Worm (Caenorhabditis elegans): ENCODE measurements around the gene ubc-23.

ce11 chrX:8843988-8844387 is at the start of gene ubc-23:
- TF ChIP-seq hmg-11 (tag; optimal IDR thresholded peaks at IDR 0.05): no peak
- TF ChIP-seq ztf-11 (tag; optimal IDR thresholded peaks at IDR 0.05): no peak
